Worm (Caenorhabditis elegans): ENCODE data around the gene R11A8.1.

The R11A8.1 gene

ce11 chrIV:10345486-10345885 lies 11.5 kb downstream of the R11A8.1 start:
- no peak for TF ChIP-seq unc-39 (tag; optimal IDR thresholded peaks at IDR 0.05)
- no peak for TF ChIP-seq ceh-39 (tag; optimal IDR thresholded peaks at IDR 0.05)
- TF ChIP-seq nhr-12 (tag; optimal IDR thresholded peaks at IDR 0.05), result no peak
- no peak for TF ChIP-seq lsy-2 (tag; optimal IDR thresholded peaks at IDR 0.05)
- TF ChIP-seq zip-8 (tag; optimal IDR thresholded peaks at IDR 0.05), result no peak
- TF ChIP-seq ces-1 (GFP tag; optimal IDR thresholded peaks at IDR 0.05), result no peak
- TF ChIP-seq pha-4 (tag; optimal IDR thresholded peaks at IDR 0.05), result no peak
- TF ChIP-seq bed-3 (GFP tag; optimal IDR thresholded peaks at IDR 0.05), result no peak
- TF ChIP-seq tbx-8 (GFP tag; optimal IDR thresholded peaks at IDR 0.05), result no peak
- no peak for TF ChIP-seq sptf-1 (tag; optimal IDR thresholded peaks at IDR 0.05)
- TF ChIP-seq hlh-1 (tag; optimal IDR thresholded peaks at IDR 0.05), result no peak
- TF ChIP-seq elt-3 (tag; optimal IDR thresholded peaks at IDR 0.05), result no peak
- TF ChIP-seq mab-5 (tag; optimal IDR thresholded peaks at IDR 0.05), result no peak
- no peak for TF ChIP-seq snpc-4 (tag; optimal IDR thresholded peaks at IDR 0.05)
- TF ChIP-seq unc-62 (GFP tag; optimal IDR thresholded peaks at IDR 0.05), result no peak
- no peak for TF ChIP-seq ztf-11 (tag; optimal IDR thresholded peaks at IDR 0.05)
- no peak for TF ChIP-seq nhr-237 (tag; optimal IDR thresholded peaks at IDR 0.05)
- no peak for TF ChIP-seq blmp-1 (tag; optimal IDR thresholded peaks at IDR 0.05)

- TF ChIP-seq mep-1 (tag; optimal IDR thresholded peaks at IDR 0.05), result peak; percentile 22
- TF ChIP-seq mls-2 (tag; optimal IDR thresholded peaks at IDR 0.05), result no peak
- peak; percentile 40 for TF ChIP-seq ces-1 (GFP tag; optimal IDR thresholded peaks at IDR 0.05)
- TF ChIP-seq unc-120 (tag; optimal IDR thresholded peaks at IDR 0.05; ENCODE audit: poor library complexity, severe bottlenecking), result peak; percentile 43
Observed at ce11 chrIV:10344621-10345020, 12.4 kb downstream of the R11A8.1 start.

- TF ChIP-seq ham-2 (GFP tag; optimal IDR thresholded peaks at IDR 0.05), result peak; percentile 14
- TF ChIP-seq bed-3 (GFP tag; optimal IDR thresholded peaks at IDR 0.05), result no peak
- TF ChIP-seq nhr-12 (tag; optimal IDR thresholded peaks at IDR 0.05), result no peak
- no peak for TF ChIP-seq ztf-11 (tag; optimal IDR thresholded peaks at IDR 0.05)
- TF ChIP-seq elt-3 (tag; optimal IDR thresholded peaks at IDR 0.05), result peak; percentile 55
- no peak for TF ChIP-seq unc-39 (tag; optimal IDR thresholded peaks at IDR 0.05)
- TF ChIP-seq nhr-28 (tag; optimal IDR thresholded peaks at IDR 0.05), result no peak
- no peak for TF ChIP-seq cnd-1 (tag; optimal IDR thresholded peaks at IDR 0.05)
- TF ChIP-seq nhr-2 (tag; optimal IDR thresholded peaks at IDR 0.05), result no peak
- no peak for TF ChIP-seq elt-1 (tag; optimal IDR thresholded peaks at IDR 0.05; ENCODE audit: borderline replicate concordance, insufficient read depth)
- no peak for TF ChIP-seq lin-32 (GFP tag; optimal IDR thresholded peaks at IDR 0.05)
- no peak for TF ChIP-seq nhr-76 (tag; optimal IDR thresholded peaks at IDR 0.05)
- no peak for TF ChIP-seq tbx-8 (GFP tag; optimal IDR thresholded peaks at IDR 0.05)
- TF ChIP-seq lsy-2 (tag; optimal IDR thresholded peaks at IDR 0.05), result no peak
- TF ChIP-seq unc-62 (GFP tag; optimal IDR thresholded peaks at IDR 0.05), result peak; percentile 77
- no peak for TF ChIP-seq mls-2 (tag; optimal IDR thresholded peaks at IDR 0.05)
- no peak for TF ChIP-seq mab-5 (tag; optimal IDR thresholded peaks at IDR 0.05)
- no peak for TF ChIP-seq mep-1 (tag; optimal IDR thresholded peaks at IDR 0.05)
- no peak for TF ChIP-seq ceh-43 (GFP tag; optimal IDR thresholded peaks at IDR 0.05)
- TF ChIP-seq ces-1 (GFP tag; optimal IDR thresholded peaks at IDR 0.05), result no peak
- TF ChIP-seq M03D4.4 (tag; optimal IDR thresholded peaks at IDR 0.05), result no peak
- no peak for TF ChIP-seq sem-2 (GFP tag; optimal IDR thresholded peaks at IDR 0.05)
- no peak for TF ChIP-seq drap-1 (GFP tag; optimal IDR thresholded peaks at IDR 0.05)
- peak; percentile 84 for TF ChIP-seq blmp-1 (tag; optimal IDR thresholded peaks at IDR 0.05)
- TF ChIP-seq unc-120 (tag; optimal IDR thresholded peaks at IDR 0.05; ENCODE audit: poor library complexity, severe bottlenecking), result peak; percentile 55
- no peak for TF ChIP-seq zip-8 (tag; optimal IDR thresholded peaks at IDR 0.05)
- no peak for TF ChIP-seq ceh-39 (tag; optimal IDR thresholded peaks at IDR 0.05)
Observed at ce11 chrIV:10342361-10342706, 14.6 kb downstream of the R11A8.1 start.

ce11 chrIV:10341618-10342360 lies 15.2 kb downstream of the R11A8.1 start:
- TF ChIP-seq ham-2 (GFP tag; optimal IDR thresholded peaks at IDR 0.05) (no peak), ces-1 (GFP tag; optimal IDR thresholded peaks at IDR 0.05) (peak; percentile 14)

- TF ChIP-seq mep-1 (tag; optimal IDR thresholded peaks at IDR 0.05) (no peak), zip-8 (tag; optimal IDR thresholded peaks at IDR 0.05) (no peak), pha-4 (tag; optimal IDR thresholded peaks at IDR 0.05) (no peak), ces-1 (GFP tag; optimal IDR thresholded peaks at IDR 0.05) (no peak), nhr-2 (tag; optimal IDR thresholded peaks at IDR 0.05) (no peak), ham-2 (GFP tag; optimal IDR thresholded peaks at IDR 0.05) (no peak), mab-5 (tag; optimal IDR thresholded peaks at IDR 0.05) (no peak), unc-62 (GFP tag; optimal IDR thresholded peaks at IDR 0.05) (no peak), lin-32 (GFP tag; optimal IDR thresholded peaks at IDR 0.05) (no peak), ztf-11 (tag; optimal IDR thresholded peaks at IDR 0.05) (no peak), sptf-1 (tag; optimal IDR thresholded peaks at IDR 0.05) (no peak), nhr-28 (tag; optimal IDR thresholded peaks at IDR 0.05) (no peak), flh-1 (GFP tag; optimal IDR thresholded peaks at IDR 0.05) (no peak), nhr-12 (tag; optimal IDR thresholded peaks at IDR 0.05) (no peak), hlh-1 (tag; optimal IDR thresholded peaks at IDR 0.05) (no peak)
Observed at ce11 chrIV:10339701-10340100, 17.3 kb downstream of the R11A8.1 start.
